Worm (Caenorhabditis elegans) whole organism, midembryonic: ENCODE measurements around the gene C10C6.7.

Source experiments
- T22C8.4 ChIP-seq: fragments of 200-800 bp; sonication (Bioruptor generic); IDR thresholded peaks from 2 replicates; pipeline ENCODE4 v1.3.6; 2022; ENCODE audit warnings: missing genetic modification characterization, missing compliant biosample characterization
- flt-1 ChIP-seq: fragments of 200-800 bp; sonication (Bioruptor generic); IDR thresholded peaks from 2 replicates; pipeline ENCODE4 v1.3.6; 2022; ENCODE audit warnings: missing genetic modification characterization, missing compliant biosample characterization
- klf-2 ChIP-seq: fragments of 200-800 bp; sonication (Bioruptor generic); conservative IDR thresholded peaks from 2 replicates; pipeline ENCODE4 v1.3.6; 2022; ENCODE audit warnings: missing genetic modification reagents, missing genetic modification characterization, missing compliant biosample characterization
- med-1 ChIP-seq: sonication (generic microtip); optimal IDR thresholded peaks from 2 replicates; lab custom pipeline; 2017; ENCODE audit warnings: missing genetic modification characterization, mild to moderate bottlenecking, missing compliant biosample characterization, antibody characterized with exemption, missing genetic modification reagents; ENCODE audit not compliant: insufficient read depth
- ztf-23 ChIP-seq: fragments of 200-800 bp; sonication (Bioruptor generic); IDR thresholded peaks from 2 replicates; pipeline ENCODE4 v1.3.6; 2022; ENCODE audit warnings: missing genetic modification reagents, missing genetic modification characterization, missing compliant biosample characterization

DNA sequence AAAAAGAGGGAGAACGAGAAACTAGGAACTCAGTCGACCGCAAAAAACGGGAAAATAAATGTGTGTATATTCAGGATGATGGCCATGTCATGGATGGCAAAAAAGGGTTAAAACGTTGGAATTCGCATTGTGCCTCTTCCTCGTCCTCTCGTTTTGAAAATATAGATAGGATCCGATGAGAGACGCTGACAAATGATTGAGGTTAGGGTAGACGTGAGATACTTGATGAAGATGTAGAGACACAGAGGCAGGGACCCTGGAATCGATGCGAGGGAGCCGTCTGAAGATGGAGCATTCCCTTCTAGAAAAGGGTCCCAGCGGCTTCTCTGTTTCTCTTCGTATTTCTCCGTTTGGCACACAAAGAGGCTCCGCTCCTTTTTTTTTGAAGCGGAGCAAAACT is 27.6 kb upstream of the C10C6.7 start:
- TF ChIP-seq ztf-23 (0 out of 2 replicates have a peak, but pooled peaks have one; percentile 15), med-1 (no peak), flt-1 (GFP tag; lab: Robert Waterston, UW) (no peak), T22C8.4 (GFP tag; lab: Robert Waterston, UW) (no peak), klf-2 (GFP tag; lab: Robert Waterston, UW) (no peak)
